Worm (Caenorhabditis elegans): ENCODE data around the gene R05G6.4.

R05G6.4 gene

DNA sequence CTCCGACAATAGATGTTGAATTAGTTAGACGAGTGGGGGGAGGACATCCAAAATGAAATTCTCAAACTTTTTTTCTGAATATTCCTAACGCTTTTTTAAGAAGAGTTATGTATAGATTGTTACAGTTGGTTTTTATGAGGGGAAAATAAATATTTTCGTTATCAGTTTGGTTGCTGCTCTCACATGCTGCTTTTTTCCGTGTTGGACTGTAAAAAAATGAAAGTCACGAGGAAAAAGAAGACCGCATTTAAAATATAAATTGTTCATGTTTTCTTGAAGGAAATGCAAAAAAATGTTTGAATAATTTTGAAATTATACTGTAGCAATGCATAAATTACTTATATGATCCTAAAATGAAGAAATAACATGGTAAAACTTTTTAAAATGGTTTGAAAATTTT lies 7.8 kb downstream of the R05G6.4 start:
- TF ChIP-seq ceh-14 (tag; optimal IDR thresholded peaks at IDR 0.05) = no peak
- no peak for TF ChIP-seq ceh-34 (tag; optimal IDR thresholded peaks at IDR 0.05)
- no peak for TF ChIP-seq ceh-19 (GFP tag; optimal IDR thresholded peaks at IDR 0.05)
- no peak for TF ChIP-seq tbx-7 (tag; optimal IDR thresholded peaks at IDR 0.05)
- no peak for TF ChIP-seq pat-9 (tag; optimal IDR thresholded peaks at IDR 0.05)
- TF ChIP-seq pha-2 (tag; optimal IDR thresholded peaks at IDR 0.05) = no peak
- no peak for TF ChIP-seq syd-9 (tag; optimal IDR thresholded peaks at IDR 0.05)
- no peak for TF ChIP-seq hlh-15 (tag; optimal IDR thresholded peaks at IDR 0.05)

ce11 chrIV:7521591-7521990 lies 8.6 kb downstream of the R05G6.4 start:
- TF ChIP-seq nhr-232 (tag; optimal IDR thresholded peaks at IDR 0.05) = no peak
- TF ChIP-seq fkh-6 (tag; optimal IDR thresholded peaks at IDR 0.05) = no peak
- TF ChIP-seq gmeb-2 (tag; optimal IDR thresholded peaks at IDR 0.05) = no peak
- no peak for TF ChIP-seq T23F11.4 (GFP tag; optimal IDR thresholded peaks at IDR 0.05)
- TF ChIP-seq che-1 (tag; optimal IDR thresholded peaks at IDR 0.05) = no peak
- TF ChIP-seq pax-1 (tag; optimal IDR thresholded peaks at IDR 0.05) = no peak
- TF ChIP-seq ref-2 (tag; optimal IDR thresholded peaks at IDR 0.05) = peak; percentile 58
- TF ChIP-seq tbx-7 (tag; optimal IDR thresholded peaks at IDR 0.05) = no peak

DNA sequence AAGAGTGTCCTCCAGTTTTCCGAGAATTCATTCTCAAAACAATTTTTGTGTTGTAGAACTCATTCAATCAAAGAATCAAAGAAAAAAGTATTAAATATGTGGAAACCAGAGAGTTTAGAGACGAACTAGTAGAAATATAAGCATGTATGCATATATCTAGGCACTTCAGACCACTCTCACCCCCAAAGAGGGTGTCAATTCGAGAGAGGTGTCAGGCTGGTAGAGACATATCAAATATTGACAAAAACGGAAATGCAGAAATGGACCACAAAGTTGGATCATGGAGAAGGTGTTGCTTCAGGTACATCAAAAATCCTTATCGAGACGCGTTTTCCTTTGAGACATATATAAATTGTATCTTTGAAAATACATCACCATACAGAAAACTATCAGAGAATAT lies 10.7 kb downstream of the R05G6.4 start:
- TF ChIP-seq ceh-22 (tag; optimal IDR thresholded peaks at IDR 0.05) (no peak), odd-2 (tag; optimal IDR thresholded peaks at IDR 0.05) (no peak), Y22D7AL.16 (tag; optimal IDR thresholded peaks at IDR 0.05) (no peak)

DNA sequence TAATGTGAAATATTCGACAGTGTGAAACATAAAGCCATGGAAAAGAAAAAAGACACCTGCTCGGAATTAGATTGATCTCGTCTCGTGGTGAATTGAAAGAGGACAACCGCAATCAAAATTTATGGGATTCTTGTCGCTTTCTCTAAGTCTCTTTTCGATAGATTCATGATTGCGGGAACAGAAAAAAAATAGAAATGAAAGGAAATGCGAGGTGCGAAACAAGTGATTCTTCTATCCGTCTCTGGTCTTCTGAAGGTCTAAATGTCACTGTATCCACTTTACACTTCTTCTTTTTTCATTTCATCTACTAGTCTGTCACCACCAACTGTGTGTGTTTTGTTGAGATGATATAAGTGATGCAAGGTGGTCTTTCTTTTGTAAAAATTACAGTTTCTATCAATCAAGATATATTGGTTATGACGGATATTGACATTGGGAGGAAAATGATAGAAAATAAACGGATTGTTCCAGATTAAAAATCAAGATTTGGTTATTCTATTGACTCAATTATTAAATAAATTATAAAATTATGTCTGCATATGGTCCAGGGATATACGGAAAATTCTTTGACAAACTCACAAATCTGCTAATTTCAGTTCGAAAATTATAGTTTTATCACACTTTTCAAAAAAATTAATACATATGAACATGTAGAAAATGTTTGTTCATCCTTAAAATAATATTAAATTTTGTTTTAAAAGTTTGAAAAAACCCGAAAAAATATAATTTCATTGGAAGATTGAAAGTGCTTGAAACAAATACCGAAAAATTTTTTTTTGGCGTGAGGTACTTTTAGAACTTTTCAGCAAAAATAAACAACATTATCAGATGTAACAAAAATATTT lies 17.4 kb downstream of the R05G6.4 start:
- TF ChIP-seq fkh-10 (GFP tag; optimal IDR thresholded peaks at IDR 0.05) (no peak), Y22D7AL.16 (tag; optimal IDR thresholded peaks at IDR 0.05) (no peak), nhr-232 (tag; optimal IDR thresholded peaks at IDR 0.05) (no peak), npax-4 (tag; optimal IDR thresholded peaks at IDR 0.05) (no peak), hlh-15 (tag; optimal IDR thresholded peaks at IDR 0.05) (no peak), F13H6.1 (tag; optimal IDR thresholded peaks at IDR 0.05) (no peak), ceh-45 (GFP tag; IDR thresholded peaks at IDR 0.05) (no peak), ceh-6 (GFP tag; optimal IDR thresholded peaks at IDR 0.05) (no peak), K09A11.1 (tag; optimal IDR thresholded peaks at IDR 0.05; ENCODE audit: insufficient read depth) (no peak), pqm-1 (tag; optimal IDR thresholded peaks at IDR 0.05) (no peak), ttx-3 (tag; optimal IDR thresholded peaks at IDR 0.05) (no peak)

- no peak for TF ChIP-seq ttx-3 (tag; optimal IDR thresholded peaks at IDR 0.05)
- no peak for TF ChIP-seq lim-6 (tag; optimal IDR thresholded peaks at IDR 0.05)
- TF ChIP-seq nfya-1 (tag; optimal IDR thresholded peaks at IDR 0.05) = no peak
- TF ChIP-seq T23F11.4 (GFP tag; optimal IDR thresholded peaks at IDR 0.05) = no peak
- no peak for TF ChIP-seq pat-9 (tag; optimal IDR thresholded peaks at IDR 0.05)
- no peak for TF ChIP-seq elt-4 (tag; optimal IDR thresholded peaks at IDR 0.05)
- no peak for TF ChIP-seq lin-11 (tag; optimal IDR thresholded peaks at IDR 0.05)
- TF ChIP-seq tbx-7 (tag; optimal IDR thresholded peaks at IDR 0.05) = no peak
These were observed 19.3 kb downstream of the R05G6.4 start, which contains the start of gene R05G6.1 for ce11 chrIV:7532360-7532759. Gene R05G6.1 (plus strand): TSS chrIV:7532660.

DNA sequence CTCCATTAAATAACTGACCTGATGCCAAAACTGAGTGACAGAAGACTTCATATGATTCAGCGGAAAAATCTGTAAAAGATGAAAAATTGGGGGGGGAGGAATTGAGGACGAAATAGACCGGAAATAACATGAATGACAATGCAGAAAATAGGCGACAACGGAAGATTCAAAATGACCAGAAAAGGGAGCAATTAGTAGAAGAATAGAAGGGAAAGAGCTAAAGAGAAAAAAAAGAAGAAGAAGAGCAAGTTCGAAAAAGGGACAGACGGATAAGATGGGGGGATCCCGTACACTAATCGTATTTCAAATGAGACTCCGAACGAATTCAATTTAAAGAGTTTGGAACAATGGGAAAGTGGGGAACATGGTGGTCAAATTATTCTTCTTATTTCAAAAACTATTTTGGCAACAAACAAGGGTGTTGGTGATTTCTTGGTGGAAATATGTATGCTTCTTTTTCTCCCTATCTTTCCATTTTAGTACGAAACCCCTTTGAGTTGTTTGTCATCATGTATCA lies 29.5 kb downstream of the R05G6.4 start, which contains the start of gene R05G6.10:
Gene R05G6.10, minus strand, starts transcription at position 51 of the 517 bp plus-strand sequence.
- TF ChIP-seq ahr-1 (tag; optimal IDR thresholded peaks at IDR 0.05) (no peak), lin-11 (tag; optimal IDR thresholded peaks at IDR 0.05) (no peak), ceh-14 (tag; optimal IDR thresholded peaks at IDR 0.05) (no peak), unc-42 (tag; optimal IDR thresholded peaks at IDR 0.05) (peak; percentile 92), pat-9 (tag; optimal IDR thresholded peaks at IDR 0.05) (no peak)

Data from whole organism, late embryonic.